Worm (Caenorhabditis elegans) whole organism, mixed stage, embryonic: Measurements from ENCODE around the gene R12B2.3.

Experiments used
- blmp-1 ChIP-seq: fragments of 150-350 bp; optimal IDR thresholded peaks from 2 replicates; lab custom pipeline; 2014; ENCODE audit warnings: missing biosample characterization, missing genetic modification characterization
- ceh-39 ChIP-seq: fragments of 150-350 bp; optimal IDR thresholded peaks from 2 replicates; lab custom pipeline; 2014; ENCODE audit warnings: missing biosample characterization, missing genetic modification characterization
- ceh-83 ChIP-seq: fragments of 200-800 bp; sonication (Bioruptor generic); optimal IDR thresholded peaks from 2 replicates; lab custom pipeline; 2018; ENCODE audit warnings: mild to moderate bottlenecking, missing genetic modification characterization, missing compliant biosample characterization
- ces-1 ChIP-seq: fragments of 150-350 bp; optimal IDR thresholded peaks from 2 replicates; lab custom pipeline; 2014; ENCODE audit warnings: missing biosample characterization, missing genetic modification reagents, missing genetic modification characterization
- cnd-1 ChIP-seq: fragments of 200-800 bp; sonication (Bioruptor generic); optimal IDR thresholded peaks from 2 replicates; lab custom pipeline; 2018; ENCODE audit warnings: mild to moderate bottlenecking, missing genetic modification characterization, missing compliant biosample characterization
- drap-1 ChIP-seq: fragments of 200-800 bp; sonication (Bioruptor generic); optimal IDR thresholded peaks from 3 replicates; lab custom pipeline; 2018; ENCODE audit warnings: mild to moderate bottlenecking, missing genetic modification characterization, missing compliant biosample characterization
- elt-1 ChIP-seq: sonication (generic microtip); optimal IDR thresholded peaks from 2 replicates; lab custom pipeline; 2017; ENCODE audit warnings: missing genetic modification characterization, mild to moderate bottlenecking, missing compliant biosample characterization, antibody characterized with exemption, moderate library complexity, borderline replicate concordance; ENCODE audit not compliant: insufficient read depth
- elt-3 ChIP-seq: fragments of 150-350 bp; optimal IDR thresholded peaks from 2 replicates; lab custom pipeline; 2014; ENCODE audit warnings: missing biosample characterization, missing genetic modification characterization
- flh-1 ChIP-seq: fragments of 200-800 bp; sonication (Bioruptor generic); optimal IDR thresholded peaks from 2 replicates; lab custom pipeline; 2018; ENCODE audit warnings: mild to moderate bottlenecking, missing genetic modification characterization, moderate library complexity, missing compliant biosample characterization
- ham-2 ChIP-seq: fragments of 200-800 bp; sonication (Bioruptor generic); optimal IDR thresholded peaks from 2 replicates; lab custom pipeline; 2018; ENCODE audit warnings: mild to moderate bottlenecking, missing genetic modification characterization, missing compliant biosample characterization
- hlh-1 ChIP-seq: fragments of 150-350 bp; optimal IDR thresholded peaks from 2 replicates; lab custom pipeline; 2014; ENCODE audit warnings: missing biosample characterization, missing genetic modification reagents, missing genetic modification characterization
- lin-13 ChIP-seq: fragments of 150-350 bp; optimal IDR thresholded peaks from 2 replicates; lab custom pipeline; 2014; ENCODE audit warnings: missing biosample characterization, missing genetic modification characterization
- lin-32 ChIP-seq: fragments of 200-800 bp; sonication (Bioruptor generic); optimal IDR thresholded peaks from 2 replicates; lab custom pipeline; 2018; ENCODE audit warnings: mild to moderate bottlenecking, missing genetic modification characterization, missing compliant biosample characterization
- mab-5 ChIP-seq: fragments of 150-350 bp; optimal IDR thresholded peaks from 2 replicates; lab custom pipeline; 2014; ENCODE audit warnings: missing biosample characterization, missing genetic modification characterization
- mep-1 ChIP-seq: fragments of 150-350 bp; optimal IDR thresholded peaks from 2 replicates; lab custom pipeline; 2017; ENCODE audit warnings: missing biosample characterization, missing genetic modification reagents, missing genetic modification characterization, inconsistent platforms
- nhr-12 ChIP-seq: fragments of 150-350 bp; optimal IDR thresholded peaks from 2 replicates; lab custom pipeline; 2014; ENCODE audit warnings: missing biosample characterization, missing genetic modification characterization
- nhr-2 ChIP-seq: fragments of 150-350 bp; optimal IDR thresholded peaks from 2 replicates; lab custom pipeline; 2014; ENCODE audit warnings: missing biosample characterization, missing genetic modification characterization
- nhr-237 ChIP-seq: fragments of 150-350 bp; optimal IDR thresholded peaks from 2 replicates; lab custom pipeline; 2014; ENCODE audit warnings: missing biosample characterization, missing genetic modification characterization
- nhr-28 ChIP-seq: fragments of 150-350 bp; optimal IDR thresholded peaks from 2 replicates; lab custom pipeline; 2014; ENCODE audit warnings: missing biosample characterization, missing genetic modification characterization
- nhr-76 ChIP-seq: sonication (generic microtip); optimal IDR thresholded peaks from 2 replicates; lab custom pipeline; 2017; ENCODE audit warnings: missing biosample characterization, missing genetic modification characterization
- pha-4 ChIP-seq: fragments of 150-350 bp; optimal IDR thresholded peaks from 2 replicates; lab custom pipeline; 2018; ENCODE audit warnings: missing biosample characterization, missing genetic modification reagents, missing genetic modification characterization
- sem-2 ChIP-seq: fragments of 200-800 bp; sonication (Bioruptor generic); optimal IDR thresholded peaks from 2 replicates; lab custom pipeline; 2018; ENCODE audit warnings: mild to moderate bottlenecking, missing genetic modification characterization, missing compliant biosample characterization
- snpc-4 ChIP-seq: fragments of 150-350 bp; optimal IDR thresholded peaks from 2 replicates; lab custom pipeline; 2014; ENCODE audit warnings: missing biosample characterization, missing genetic modification characterization
- sptf-1 ChIP-seq: sonication (generic microtip); optimal IDR thresholded peaks from 2 replicates; lab custom pipeline; 2017; ENCODE audit warnings: mild to moderate bottlenecking, missing genetic modification characterization, moderate library complexity, missing compliant biosample characterization
- tbx-8 ChIP-seq: fragments of 200-800 bp; sonication (Bioruptor generic); optimal IDR thresholded peaks from 2 replicates; lab custom pipeline; 2018; ENCODE audit warnings: mild to moderate bottlenecking, missing genetic modification characterization, moderate library complexity, missing compliant biosample characterization
- unc-120 ChIP-seq: sonication (generic microtip); optimal IDR thresholded peaks from 2 replicates; lab custom pipeline; 2017; ENCODE audit warnings: missing genetic modification characterization, missing compliant biosample characterization; ENCODE audit not compliant: poor library complexity, severe bottlenecking
- unc-39 ChIP-seq: fragments of 150-350 bp; optimal IDR thresholded peaks from 2 replicates; lab custom pipeline; 2014; ENCODE audit warnings: missing biosample characterization, missing genetic modification characterization
- unc-62 ChIP-seq: fragments of 150-350 bp; optimal IDR thresholded peaks from 2 replicates; lab custom pipeline; 2014; ENCODE audit warnings: missing biosample characterization, missing genetic modification reagents, missing genetic modification characterization
- zip-8 ChIP-seq: fragments of 150-350 bp; optimal IDR thresholded peaks from 2 replicates; lab custom pipeline; 2014; ENCODE audit warnings: missing biosample characterization, missing genetic modification characterization
- ztf-11 ChIP-seq: fragments of 150-350 bp; optimal IDR thresholded peaks from 2 replicates; lab custom pipeline; 2014; ENCODE audit warnings: missing biosample characterization, missing genetic modification characterization

Gene R12B2.3

ce11 chrIII:5839147-5839546 is 33.8 kb downstream of the R12B2.3 start:
- TF ChIP-seq zip-8 (tag; lab: Kevin White, UChicago) (no peak), elt-3 (tag; lab: Kevin White, UChicago) (peak; percentile 32)

- TF ChIP-seq ztf-11 (tag; lab: Kevin White, UChicago), result no peak
- TF ChIP-seq ces-1 (GFP tag; lab: Kevin White, UChicago), result no peak
- no peak for TF ChIP-seq sptf-1 (tag; lab: Kevin White, UChicago)
- no peak for TF ChIP-seq sem-2 (GFP tag; lab: Kevin White, UChicago)
- TF ChIP-seq hlh-1 (tag; lab: Kevin White, UChicago), result no peak
Observed at ce11 chrIII:5839598-5839997, 34.2 kb downstream of the R12B2.3 start.

DNA sequence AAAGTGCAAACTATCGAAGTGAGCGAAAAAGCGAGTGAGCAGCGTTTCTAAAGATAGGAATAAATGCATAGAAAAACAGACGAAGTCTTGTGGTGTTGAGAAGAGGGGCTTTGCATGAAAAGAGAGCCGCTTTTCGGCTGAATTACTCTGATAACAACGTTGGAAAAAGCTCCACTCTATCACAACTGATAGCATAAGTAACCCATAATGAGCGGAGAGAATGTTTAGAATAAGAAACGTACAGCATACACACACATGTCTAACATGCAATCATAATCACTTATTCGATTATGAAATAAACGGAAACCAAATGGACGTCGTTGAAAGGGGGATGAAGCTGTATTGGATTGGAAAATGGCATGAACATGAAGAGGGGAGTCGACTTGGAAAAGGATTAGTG is 34.9 kb downstream of the R12B2.3 start:
- TF ChIP-seq nhr-12 (tag; lab: Kevin White, UChicago), result no peak
- TF ChIP-seq ces-1 (GFP tag; lab: Kevin White, UChicago), result peak; percentile 27

DNA sequence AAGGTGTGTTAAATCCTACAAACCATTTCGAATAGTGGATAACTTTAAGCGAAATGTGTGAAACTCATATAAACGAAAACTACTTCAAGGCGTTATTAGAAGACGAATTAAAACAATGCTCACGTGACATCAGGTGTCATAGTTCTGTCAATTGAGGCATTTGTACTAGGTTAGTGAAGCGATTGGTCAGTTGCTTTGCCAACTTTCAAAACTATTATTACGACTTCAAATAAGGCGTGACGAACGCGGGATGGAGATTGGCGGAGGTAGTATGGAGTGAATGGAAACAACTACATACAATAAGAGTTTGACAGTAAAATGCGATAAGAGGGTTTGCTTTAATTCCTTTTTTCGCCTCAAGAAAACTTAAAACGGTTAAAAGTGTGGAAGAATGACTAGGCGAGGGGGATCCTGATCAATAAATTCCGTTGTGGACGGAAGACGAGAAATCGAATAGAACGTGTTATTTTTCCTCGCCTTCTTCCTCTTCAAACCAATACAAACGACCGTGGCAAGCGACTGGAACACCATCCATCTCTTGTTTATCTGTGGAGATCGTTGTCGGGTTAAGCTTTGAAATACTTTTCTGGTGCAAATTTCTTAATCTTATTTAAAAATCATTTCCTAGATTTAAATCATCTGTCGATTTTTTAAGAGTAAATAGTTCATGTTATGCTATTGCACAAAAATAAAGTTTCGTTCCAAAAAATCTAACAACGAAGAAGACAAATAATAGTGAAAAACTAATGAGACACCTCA is 35.6 kb downstream of the R12B2.3 start:
- TF ChIP-seq ceh-83 (GFP tag; lab: Kevin White, UChicago), result no peak
- no peak for TF ChIP-seq unc-62
- no peak for TF ChIP-seq nhr-12 (tag; lab: Kevin White, UChicago)
- no peak for TF ChIP-seq mab-5
- TF ChIP-seq unc-120, result no peak
- no peak for TF ChIP-seq ces-1 (GFP tag; lab: Kevin White, UChicago)
- no peak for TF ChIP-seq nhr-2 (tag; lab: Kevin White, UChicago)
- TF ChIP-seq unc-39 (tag; lab: Kevin White, UChicago), result no peak
- no peak for TF ChIP-seq blmp-1
- no peak for TF ChIP-seq mep-1 (tag; lab: Kevin White, UChicago)

- TF ChIP-seq elt-3 (tag; lab: Kevin White, UChicago), result no peak
- TF ChIP-seq cnd-1 (tag; lab: Kevin White, UChicago), result no peak
- TF ChIP-seq ces-1 (GFP tag; lab: Kevin White, UChicago), result no peak
- no peak for TF ChIP-seq sem-2 (GFP tag; lab: Kevin White, UChicago)
- no peak for TF ChIP-seq ztf-11 (tag; lab: Kevin White, UChicago)
- TF ChIP-seq elt-1 (tag; lab: Kevin White, UChicago), result no peak
- no peak for TF ChIP-seq nhr-28 (tag; lab: Kevin White, UChicago)
- no peak for TF ChIP-seq blmp-1
Observed at ce11 chrIII:5841676-5842075, 36.3 kb downstream of the R12B2.3 start.

- TF ChIP-seq mep-1 (tag; lab: Kevin White, UChicago) (no peak), elt-1 (tag; lab: Kevin White, UChicago) (no peak), unc-62 (no peak), ham-2 (GFP tag; lab: Kevin White, UChicago) (no peak), flh-1 (no peak), elt-3 (tag; lab: Kevin White, UChicago) (no peak), nhr-12 (tag; lab: Kevin White, UChicago) (no peak), ceh-39 (tag; lab: Kevin White, UChicago) (no peak), nhr-237 (tag; lab: Kevin White, UChicago) (no peak), pha-4 (tag; lab: Kevin White, UChicago) (no peak), drap-1 (GFP tag; lab: Kevin White, UChicago) (no peak), unc-120 (no peak), snpc-4 (tag; lab: Kevin White, UChicago) (no peak), nhr-76 (tag; lab: Kevin White, UChicago) (no peak), lin-32 (no peak), tbx-8 (GFP tag; lab: Kevin White, UChicago) (no peak), unc-39 (tag; lab: Kevin White, UChicago) (no peak), sem-2 (GFP tag; lab: Kevin White, UChicago) (no peak), lin-13 (tag; lab: Kevin White, UChicago) (no peak)
Observed at ce11 chrIII:5842920-5843319, 37.5 kb downstream of the R12B2.3 start.
